Fruit fly (Drosophila melanogaster) whole organism, embryonic: ENCODE results near the gene CG32813.

ENCODE experiments used
- Abd-B ChIP-seq: fragments of 200-800 bp; sonication (Bioruptor generic); optimal IDR thresholded peaks from 2 replicates; lab custom pipeline; 2018; ENCODE audit warnings: missing biosample characterization, mild to moderate bottlenecking, missing genetic modification characterization, moderate library complexity
- Asciz ChIP-seq: fragments of 200-800 bp; sonication (Bioruptor generic); optimal IDR thresholded peaks from 2 replicates; lab custom pipeline; 2017; ENCODE audit warnings: missing biosample characterization, mild to moderate bottlenecking, missing genetic modification characterization, missing genetic modification reagents
- Awh ChIP-seq: fragments of 200-800 bp; sonication (Bioruptor generic); IDR thresholded peaks from 2 replicates; pipeline ENCODE4, ENCODE4 v1.3.6; 2022; ENCODE audit warnings: missing biosample characterization, missing genetic modification characterization
- BtbVII ChIP-seq: fragments of 200-800 bp; sonication (Bioruptor generic); optimal IDR thresholded peaks from 3 replicates; lab custom pipeline; 2017; ENCODE audit warnings: missing biosample characterization, mild to moderate bottlenecking, missing genetic modification characterization
- CG10274 ChIP-seq: fragments of 200-800 bp; sonication (Bioruptor generic); optimal IDR thresholded peaks from 3 replicates; lab custom pipeline; 2017; ENCODE audit warnings: missing biosample characterization, mild to moderate bottlenecking, missing genetic modification characterization
- CG11085 ChIP-seq: fragments of 200-800 bp; sonication (Bioruptor generic); IDR thresholded peaks from 2 replicates; pipeline ENCODE4 v1.3.6; 2022; ENCODE audit warnings: missing biosample characterization, missing genetic modification characterization
- CG13123 ChIP-seq: fragments of 200-800 bp; sonication (Bioruptor generic); optimal IDR thresholded peaks from 2 replicates; lab custom pipeline; 2016; ENCODE audit warnings: missing biosample characterization, missing genetic modification characterization
- CG13424 ChIP-seq: fragments of 200-800 bp; sonication (Bioruptor generic); optimal IDR thresholded peaks from 2 replicates; lab custom pipeline; 2019; ENCODE audit warnings: missing biosample characterization, mild to moderate bottlenecking, missing genetic modification characterization, moderate library complexity
- CG13624 ChIP-seq: fragments of 200-800 bp; sonication (Bioruptor generic); optimal IDR thresholded peaks from 2 replicates; lab custom pipeline; 2016; ENCODE audit warnings: missing biosample characterization, missing genetic modification characterization
- CG15073 ChIP-seq: fragments of 200-800 bp; sonication (Bioruptor generic); optimal IDR thresholded peaks from 2 replicates; lab custom pipeline; 2016; ENCODE audit warnings: missing biosample characterization, missing genetic modification characterization
- CG17568 ChIP-seq: fragments of 200-800 bp; sonication (Bioruptor generic); optimal IDR thresholded peaks from 2 replicates; lab custom pipeline; 2018; ENCODE audit warnings: missing biosample characterization, mild to moderate bottlenecking, missing genetic modification characterization, moderate library complexity
- CG34376 ChIP-seq: fragments of 200-800 bp; sonication (Bioruptor generic); optimal IDR thresholded peaks from 2 replicates; lab custom pipeline; 2018; ENCODE audit warnings: missing biosample characterization, mild to moderate bottlenecking, missing genetic modification characterization
- CG3726 ChIP-seq: fragments of 200-800 bp; sonication (Bioruptor generic); IDR thresholded peaks from 3 replicates; pipeline ENCODE4, ENCODE4 v1.3.6; 2022; ENCODE audit warnings: missing biosample characterization, missing genetic modification characterization
- CG4328 ChIP-seq: fragments of 200-800 bp; sonication (Bioruptor generic); optimal IDR thresholded peaks from 3 replicates; lab custom pipeline; 2017; ENCODE audit warnings: missing biosample characterization, missing genetic modification reagents, missing genetic modification characterization
- CG4360 ChIP-seq: fragments of 200-800 bp; sonication (Bioruptor generic); IDR thresholded peaks from 2 replicates; pipeline ENCODE4 v1.3.6; 2022; ENCODE audit warnings: missing biosample characterization, missing genetic modification characterization
- CG4424 ChIP-seq: fragments of 200-800 bp; sonication (Bioruptor generic); optimal IDR thresholded peaks from 3 replicates; lab custom pipeline; 2016; ENCODE audit warnings: missing biosample characterization, missing genetic modification characterization
- CrebB ChIP-seq: fragments of 200-800 bp; sonication (Bioruptor generic); optimal IDR thresholded peaks from 3 replicates; lab custom pipeline; 2018; ENCODE audit warnings: missing biosample characterization, mild to moderate bottlenecking, missing genetic modification characterization
- Dad ChIP-seq: fragments of 200-800 bp; sonication (Bioruptor generic); optimal IDR thresholded peaks from 3 replicates; lab custom pipeline; 2016; ENCODE audit warnings: missing biosample characterization, missing genetic modification characterization
- Dbx ChIP-seq: fragments of 200-800 bp; sonication (Bioruptor generic); IDR thresholded peaks from 3 replicates; pipeline ENCODE4 v1.3.6; 2022; ENCODE audit warnings: missing biosample characterization, missing genetic modification characterization
- Dip2 ChIP-seq: fragments of 200-800 bp; sonication (Bioruptor generic); IDR thresholded peaks from 2 replicates; pipeline ENCODE4 v1.3.6; 2022; ENCODE audit warnings: missing biosample characterization, missing genetic modification characterization
- E2f2 ChIP-seq: fragments of 200-800 bp; sonication (Bioruptor generic); IDR thresholded peaks from 2 replicates; pipeline ENCODE4 v1.3.6; 2022; ENCODE audit warnings: missing biosample characterization, missing genetic modification characterization
- Hmr ChIP-seq: fragments of 200-800 bp; sonication (Bioruptor generic); optimal IDR thresholded peaks from 3 replicates; lab custom pipeline; 2017; ENCODE audit warnings: mild to moderate bottlenecking, missing biosample characterization, missing genetic modification reagents, missing genetic modification characterization
- Hmx ChIP-seq: fragments of 200-800 bp; sonication (Bioruptor generic); optimal IDR thresholded peaks from 2 replicates; lab custom pipeline; 2016; ENCODE audit warnings: missing biosample characterization, missing genetic modification characterization
- Hr51 ChIP-seq, 2 experiments: fragments of 200-800 bp; sonication (Bioruptor generic); optimal IDR thresholded peaks; 2 replicates in 1 of 2; 3 replicates in 1 of 2; lab custom pipeline; 2016 to 2018; ENCODE audit warnings: missing biosample characterization in 2 of 2, missing genetic modification characterization in 2 of 2, mild to moderate bottlenecking in 1 of 2, moderate library complexity in 1 of 2
- Scr ChIP-seq: fragments of 200-800 bp; sonication (Bioruptor generic); IDR thresholded peaks from 2 replicates; pipeline ENCODE4 v1.3.6; 2022; ENCODE audit warnings: missing biosample characterization, missing genetic modification characterization; ENCODE audit not compliant: partially characterized antibody
- Trl ChIP-seq, 3 experiments: fragments of >200 bp in 2 of 3; fragments of 200-800 bp in 1 of 3; sonication (Bioruptor generic) in 1 of 3; optimal IDR thresholded peaks; 2 replicates in 1 of 3; 3 replicates in 2 of 3; lab custom pipeline; 2016 to 2017; ENCODE audit warnings: missing biosample characterization in 1 of 3, missing genetic modification characterization in 1 of 3
- al ChIP-seq: fragments of 200-800 bp; sonication (Bioruptor generic); IDR thresholded peaks from 2 replicates; pipeline ENCODE4 v1.3.6; 2022; ENCODE audit warnings: missing biosample characterization, missing genetic modification characterization
- ash1 ChIP-seq: fragments of 200-800 bp; sonication (Bioruptor generic); optimal IDR thresholded peaks from 2 replicates; lab custom pipeline; 2018; ENCODE audit warnings: missing biosample characterization, mild to moderate bottlenecking, missing genetic modification characterization
- ato ChIP-seq: fragments of 200-800 bp; sonication (Bioruptor generic); IDR thresholded peaks from 2 replicates; pipeline ENCODE4 v1.3.6; 2022; ENCODE audit warnings: missing biosample characterization, missing genetic modification characterization; ENCODE audit not compliant: partially characterized antibody
- bsh ChIP-seq, 2 experiments: fragments of 200-800 bp; sonication (Bioruptor generic); optimal IDR thresholded peaks; 2 replicates each; lab custom pipeline; 2017 to 2018; ENCODE audit warnings: mild to moderate bottlenecking in 2 of 2, missing biosample characterization in 2 of 2, missing genetic modification characterization in 2 of 2, moderate library complexity in 1 of 2
- cwo ChIP-seq: fragments of 200-800 bp; sonication (Bioruptor generic); optimal IDR thresholded peaks from 3 replicates; lab custom pipeline; 2017; ENCODE audit warnings: missing biosample characterization, missing genetic modification characterization, mild to moderate bottlenecking, moderate library complexity, missing genetic modification reagents
- dimm ChIP-seq: fragments of 200-800 bp; sonication (Bioruptor generic); IDR thresholded peaks from 2 replicates; pipeline ENCODE4 v1.3.6; 2022; ENCODE audit warnings: missing biosample characterization, missing genetic modification characterization
- dysf ChIP-seq: fragments of 200-800 bp; sonication (Bioruptor generic); IDR thresholded peaks from 3 replicates; pipeline ENCODE4 v1.3.6; 2022; ENCODE audit warnings: missing biosample characterization, missing genetic modification characterization
- her ChIP-seq: fragments of 200-800 bp; sonication (Bioruptor generic); optimal IDR thresholded peaks from 2 replicates; lab custom pipeline; 2016; ENCODE audit warnings: missing biosample characterization, missing genetic modification characterization
- ken ChIP-seq: fragments of 200-800 bp; sonication (Bioruptor generic); IDR thresholded peaks from 3 replicates; pipeline ENCODE4 v1.3.6; 2022; ENCODE audit warnings: missing biosample characterization, missing genetic modification characterization
- kni ChIP-seq: fragments of 200-800 bp; sonication (Bioruptor generic); optimal IDR thresholded peaks from 3 replicates; lab custom pipeline; 2017; ENCODE audit warnings: mild to moderate bottlenecking, missing biosample characterization, missing genetic modification reagents, missing genetic modification characterization
- lola ChIP-seq, 3 experiments: fragments of >200 bp in 2 of 3; fragments of 200-800 bp in 1 of 3; sonication (Bioruptor generic) in 1 of 3; optimal IDR thresholded peaks; 2 replicates each; lab custom pipeline; 2017 to 2019; ENCODE audit warnings: missing biosample characterization in 3 of 3, missing genetic modification characterization in 3 of 3, mild to moderate bottlenecking in 1 of 3, moderate library complexity in 1 of 3
- odd ChIP-seq: fragments of 200-800 bp; sonication (Bioruptor generic); optimal IDR thresholded peaks from 2 replicates; lab custom pipeline; 2017; ENCODE audit warnings: missing biosample characterization, mild to moderate bottlenecking, missing genetic modification characterization
- peb ChIP-seq: fragments of 200-800 bp; sonication (Bioruptor generic); IDR thresholded peaks from 2 replicates; pipeline ENCODE4 v1.3.6; 2022; ENCODE audit warnings: missing biosample characterization, missing genetic modification characterization
- row ChIP-seq: fragments of 200-800 bp; sonication (Bioruptor generic); IDR thresholded peaks from 3 replicates; pipeline ENCODE4 v1.3.6; 2022; ENCODE audit warnings: missing biosample characterization, missing genetic modification characterization
- run ChIP-seq: fragments of 200-800 bp; sonication (Bioruptor generic); optimal IDR thresholded peaks from 3 replicates; lab custom pipeline; 2018; ENCODE audit warnings: missing biosample characterization, mild to moderate bottlenecking, missing genetic modification characterization
- salm ChIP-seq: fragments of 200-800 bp; sonication (Bioruptor generic); optimal IDR thresholded peaks from 2 replicates; lab custom pipeline; 2018; ENCODE audit warnings: missing biosample characterization, mild to moderate bottlenecking, missing genetic modification characterization
- so ChIP-seq: fragments of 200-800 bp; sonication (Bioruptor generic); IDR thresholded peaks from 3 replicates; pipeline ENCODE4 v1.3.6; 2022; ENCODE audit warnings: missing biosample characterization, missing genetic modification characterization
- sug ChIP-seq: fragments of 200-800 bp; optimal IDR thresholded peaks from 2 replicates; lab custom pipeline; 2019; ENCODE audit warnings: missing biosample characterization, mild to moderate bottlenecking, missing genetic modification characterization, moderate library complexity
- twi ChIP-seq: fragments of 200-800 bp; optimal IDR thresholded peaks from 2 replicates; lab custom pipeline; 2019; ENCODE audit warnings: missing biosample characterization, mild to moderate bottlenecking, missing genetic modification characterization, moderate library complexity
- vvl ChIP-seq: fragments of 200-800 bp; sonication (Bioruptor generic); IDR thresholded peaks from 2 replicates; pipeline ENCODE4 v1.3.6; 2022; ENCODE audit warnings: missing biosample characterization, missing genetic modification characterization
- zfh1 ChIP-seq: fragments of 200-800 bp; sonication (Bioruptor generic); IDR thresholded peaks from 3 replicates; pipeline ENCODE4 v1.3.6; 2022; ENCODE audit warnings: missing biosample characterization, missing genetic modification characterization

The CG32813 gene

DNA sequence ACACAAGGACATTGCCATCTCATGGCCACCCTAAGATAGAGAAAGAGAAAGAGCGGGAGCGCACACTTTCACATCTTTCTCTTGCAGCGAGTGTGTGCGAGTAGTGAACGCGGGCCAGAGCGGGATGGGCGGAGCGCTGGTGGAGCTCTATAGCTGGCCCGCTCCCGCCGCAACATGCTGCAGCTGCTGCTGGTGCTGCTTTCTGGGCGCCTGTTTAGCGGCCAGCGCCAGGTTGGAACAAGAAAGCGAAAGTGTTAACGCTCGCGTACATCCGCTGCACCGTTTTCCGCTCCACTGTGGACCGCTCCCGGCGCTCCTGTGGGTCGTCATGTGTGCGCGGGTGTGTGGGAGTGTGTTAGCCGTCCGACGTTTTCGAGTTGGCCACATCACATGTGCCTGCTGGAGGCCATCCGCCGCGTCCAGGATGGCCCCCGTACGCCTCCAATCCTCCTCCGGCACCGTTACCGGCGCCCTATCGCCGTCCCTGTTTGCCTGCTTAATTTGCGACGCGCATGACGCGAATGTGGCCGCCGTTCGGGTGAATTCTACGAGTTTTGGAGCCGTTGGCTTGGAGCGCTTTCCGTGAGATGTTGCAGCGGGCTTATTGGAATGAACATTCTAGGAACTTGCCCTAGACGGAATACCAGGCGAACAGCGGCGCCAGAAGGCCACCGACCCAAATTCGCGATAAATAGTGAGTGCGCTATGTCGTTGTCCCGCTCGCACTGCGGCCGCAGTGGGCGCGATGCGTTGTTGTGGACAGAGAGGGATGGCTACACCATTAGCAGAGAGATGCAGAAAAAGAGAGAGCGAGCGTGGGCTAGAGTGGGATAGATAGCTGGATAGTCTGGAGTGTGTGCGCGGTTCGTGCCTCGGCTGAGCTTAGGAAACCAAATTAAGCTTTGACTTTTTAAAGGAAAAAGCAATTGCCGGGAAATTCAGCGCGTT is 18.6 kb downstream of the CG32813 start (continued):
- no peak for TF ChIP-seq CG17568 (GFP tag; lab: Kevin White, UChicago)
- TF ChIP-seq kni (GFP tag; lab: Kevin White, UChicago): peak; percentile 96
- TF ChIP-seq her (GFP tag; lab: Kevin White, UChicago): no peak
- TF ChIP-seq dysf: 0 out of 3 replicates have a peak, but pooled peaks have one; percentile 26
- peak; percentile 44 for TF ChIP-seq cwo (GFP tag; lab: Kevin White, UChicago)
- TF ChIP-seq Abd-B (GFP tag; lab: Kevin White, UChicago): no peak
- peak; percentile 13 for TF ChIP-seq odd (GFP tag; lab: Kevin White, UChicago)
- TF ChIP-seq Dbx (GFP tag; lab: Robert Waterston, UW): no peak
- peak; percentile 3 for TF ChIP-seq CG34376 (GFP tag; lab: Kevin White, UChicago)
- TF ChIP-seq CG15073: no peak
- peak; percentile 85 for TF ChIP-seq E2f2 (GFP tag; lab: Robert Waterston, UW)
- peak; percentile 6 for TF ChIP-seq BtbVII (GFP tag; lab: Kevin White, UChicago)
- TF ChIP-seq Hr51 (GFP tag; optimal IDR thresholded peaks at IDR 0.05; lab: Kevin White, UChicago): peak in 1 of 2 experiments; percentile 1
- no peak for TF ChIP-seq peb
- TF ChIP-seq CG13123: no peak
- no peak for TF ChIP-seq CG10274
- TF ChIP-seq Asciz (GFP tag; lab: Kevin White, UChicago): no peak
- TF ChIP-seq bsh (GFP tag; optimal IDR thresholded peaks at IDR 0.05; lab: Kevin White, UChicago): no peak
- no peak for TF ChIP-seq Hmx (GFP tag; lab: Kevin White, UChicago)
- 0 out of 3 replicates have a peak, but pooled peaks have one; percentile 4 for TF ChIP-seq zfh1 (GFP tag; lab: Robert Waterston, UW)
- TF ChIP-seq CG3726: no peak
- no peak for TF ChIP-seq CG13424 (tag; lab: Kevin White, UChicago)
- peak; percentile 43; the same call in 1 of the 2 replicates for TF ChIP-seq ato (GFP tag; lab: Robert Waterston, UW)
- TF ChIP-seq ken (GFP tag; lab: Robert Waterston, UW): peak; percentile 39; the same call in 1 of the 3 replicates
- TF ChIP-seq CrebB (tag; lab: Kevin White, UChicago): peak; percentile 13
- no peak for TF ChIP-seq CG11085 (GFP tag; lab: Robert Waterston, UW)
- peak; percentile 45 for TF ChIP-seq CG4328 (GFP tag; lab: Kevin White, UChicago)
- TF ChIP-seq CG4424 (GFP tag; lab: Kevin White, UChicago): no peak
- no peak for TF ChIP-seq lola (GFP tag; optimal IDR thresholded peaks at IDR 0.05; lab: Kevin White, UChicago)
- peak; percentile 77 for TF ChIP-seq Hmr (GFP tag; lab: Kevin White, UChicago)
- no peak for TF ChIP-seq al (GFP tag; lab: Robert Waterston, UW)
- TF ChIP-seq Scr (GFP tag; lab: Robert Waterston, UW): peak; percentile 29; the same call in 1 of the 2 replicates
- peak; percentile 19; the same call in 1 of the 2 replicates for TF ChIP-seq vvl (GFP tag; lab: Robert Waterston, UW)
- no peak for TF ChIP-seq Awh (GFP tag; lab: Robert Waterston, UW)
- peak; percentile 7 for TF ChIP-seq CG13624 (GFP tag; lab: Kevin White, UChicago)
- TF ChIP-seq row (GFP tag; lab: Robert Waterston, UW): peak; percentile 15; the same call in 1 of the 3 replicates
- no peak for TF ChIP-seq Dip2
- TF ChIP-seq run (tag; lab: Kevin White, UChicago): no peak
- TF ChIP-seq twi (tag; lab: Kevin White, UChicago): peak; percentile 7
- TF ChIP-seq so: no peak
- TF ChIP-seq salm (tag; lab: Kevin White, UChicago): no peak
- peak; percentile 3 for TF ChIP-seq Dad
- TF ChIP-seq sug (tag; lab: Kevin White, UChicago): peak; percentile 64
- TF ChIP-seq ash1 (GFP tag; lab: Kevin White, UChicago): no peak
- peak; percentile 24 to 69 for TF ChIP-seq Trl (optimal IDR thresholded peaks at IDR 0.05; lab: Kevin White, UChicago)
- TF ChIP-seq Trl (GFP tag; optimal IDR thresholded peaks at IDR 0.05; lab: Kevin White, UChicago): no peak
- peak; percentile 11; the same call in 1 of the 2 replicates for TF ChIP-seq CG4360 (GFP tag; lab: Robert Waterston, UW)
- TF ChIP-seq dimm (GFP tag; lab: Robert Waterston, UW): no peak
